Worm (Caenorhabditis elegans) whole organism, L3 larva: Measurements from ENCODE around the gene fbxa-139.

ENCODE experiments used
- R02D3.7 ChIP-seq: fragments of 150-350 bp; optimal IDR thresholded peaks from 2 replicates; lab custom pipeline; 2014; ENCODE audit warnings: missing biosample characterization, missing genetic modification characterization
- ZK546.5 ChIP-seq: sonication (generic microtip); optimal IDR thresholded peaks from 2 replicates; lab custom pipeline; 2017; ENCODE audit warnings: missing biosample characterization, missing genetic modification characterization
- aly-2 ChIP-seq: fragments of 150-350 bp; optimal IDR thresholded peaks from 2 replicates; lab custom pipeline; 2014; ENCODE audit warnings: missing biosample characterization, missing genetic modification characterization
- ama-1 ChIP-seq: fragments of 150-350 bp; optimal IDR thresholded peaks from 2 replicates; lab custom pipeline; 2018
- ceh-16 ChIP-seq: sonication (generic microtip); optimal IDR thresholded peaks from 2 replicates; lab custom pipeline; 2017; ENCODE audit warnings: missing biosample characterization, missing genetic modification characterization
- ceh-28 ChIP-seq: fragments of 150-350 bp; optimal IDR thresholded peaks from 2 replicates; lab custom pipeline; 2014; ENCODE audit warnings: missing biosample characterization, missing genetic modification reagents, missing genetic modification characterization
- ceh-82 ChIP-seq: fragments of 150-350 bp; optimal IDR thresholded peaks from 2 replicates; lab custom pipeline; 2014; ENCODE audit warnings: missing biosample characterization, missing genetic modification characterization
- ceh-9 ChIP-seq: sonication (generic microtip); optimal IDR thresholded peaks from 2 replicates; lab custom pipeline; 2018; ENCODE audit warnings: missing biosample characterization, missing genetic modification characterization
- daf-12 ChIP-seq: fragments of 150-350 bp; optimal IDR thresholded peaks from 2 replicates; lab custom pipeline; 2014; ENCODE audit warnings: missing biosample characterization, missing genetic modification reagents, missing genetic modification characterization
- egl-27 ChIP-seq: sonication (generic microtip); optimal IDR thresholded peaks from 4 replicates; lab custom pipeline; 2017; ENCODE audit warnings: missing biosample characterization, missing genetic modification reagents, missing genetic modification characterization
- egl-5 ChIP-seq: fragments of 150-350 bp; optimal IDR thresholded peaks from 2 replicates; lab custom pipeline; 2017; ENCODE audit warnings: missing biosample characterization, missing genetic modification reagents, missing genetic modification characterization, inconsistent platforms
- elt-1 ChIP-seq: fragments of 150-350 bp; optimal IDR thresholded peaks from 2 replicates; lab custom pipeline; 2014; ENCODE audit warnings: missing biosample characterization, missing genetic modification characterization
- elt-2 ChIP-seq: sonication (generic microtip); optimal IDR thresholded peaks from 2 replicates; lab custom pipeline; 2016; ENCODE audit warnings: missing genetic modification reagents, mild to moderate bottlenecking, missing genetic modification characterization, missing compliant biosample characterization
- elt-3 ChIP-seq, 3 experiments: fragments of 150-350 bp in 1 of 3; sonication (generic microtip) in 2 of 3; optimal IDR thresholded peaks; 2 replicates in 2 of 3; 4 replicates in 1 of 3; lab custom pipeline; 2014 to 2017; ENCODE audit warnings: missing biosample characterization in 3 of 3, missing genetic modification characterization in 3 of 3
- eor-1 ChIP-seq, 2 experiments: fragments of 150-350 bp; optimal IDR thresholded peaks; 2 replicates each; lab custom pipeline; 2014 to 2018; ENCODE audit warnings: missing biosample characterization in 2 of 2, missing genetic modification characterization in 2 of 2
- fkh-10 ChIP-seq: sonication (generic microtip); optimal IDR thresholded peaks from 2 replicates; lab custom pipeline; 2017; ENCODE audit warnings: missing biosample characterization, missing genetic modification reagents, missing genetic modification characterization
- fkh-2 ChIP-seq: fragments of 150-350 bp; optimal IDR thresholded peaks from 2 replicates; lab custom pipeline; 2014; ENCODE audit warnings: missing biosample characterization, missing genetic modification reagents, missing genetic modification characterization
- fos-1 ChIP-seq: fragments of 150-350 bp; optimal IDR thresholded peaks from 2 replicates; lab custom pipeline; 2014; ENCODE audit warnings: missing biosample characterization, missing genetic modification characterization
- hmg-11 ChIP-seq: sonication (generic microtip); optimal IDR thresholded peaks from 2 replicates; lab custom pipeline; 2016; ENCODE audit warnings: missing genetic modification characterization, missing compliant biosample characterization
- jun-1 ChIP-seq: fragments of 150-350 bp; optimal IDR thresholded peaks from 2 replicates; lab custom pipeline; 2014; ENCODE audit warnings: missing biosample characterization, missing genetic modification reagents, missing genetic modification characterization
- lin-15B ChIP-seq: fragments of 150-350 bp; optimal IDR thresholded peaks from 2 replicates; lab custom pipeline; 2014; ENCODE audit warnings: missing biosample characterization, missing genetic modification characterization
- lin-39 ChIP-seq: fragments of 150-350 bp; optimal IDR thresholded peaks from 2 replicates; lab custom pipeline; 2018; ENCODE audit warnings: missing biosample characterization, missing genetic modification reagents, missing genetic modification characterization
- lsy-12 ChIP-seq: sonication (generic microtip); optimal IDR thresholded peaks from 2 replicates; lab custom pipeline; 2016; ENCODE audit warnings: mild to moderate bottlenecking, missing genetic modification characterization, missing compliant biosample characterization
- mdl-1 ChIP-seq: fragments of 150-350 bp; optimal IDR thresholded peaks from 2 replicates; lab custom pipeline; 2014; ENCODE audit warnings: missing biosample characterization, missing genetic modification characterization
- mml-1 ChIP-seq: fragments of 150-350 bp; sonication (generic microtip); optimal IDR thresholded peaks from 3 replicates; lab custom pipeline; 2014; ENCODE audit warnings: missing biosample characterization, missing genetic modification characterization
- nfya-1 ChIP-seq: sonication (generic microtip); optimal IDR thresholded peaks from 2 replicates; lab custom pipeline; 2017; ENCODE audit warnings: missing genetic modification characterization, mild to moderate bottlenecking, missing compliant biosample characterization, antibody characterized with exemption, moderate library complexity; ENCODE audit not compliant: insufficient read depth
- nhr-11 ChIP-seq: fragments of 150-350 bp; optimal IDR thresholded peaks from 2 replicates; lab custom pipeline; 2014; ENCODE audit warnings: missing biosample characterization, missing genetic modification characterization
- nhr-12 ChIP-seq: fragments of 150-350 bp; optimal IDR thresholded peaks from 2 replicates; lab custom pipeline; 2014; ENCODE audit warnings: missing biosample characterization, missing genetic modification characterization
- nhr-23 ChIP-seq: fragments of 150-350 bp; optimal IDR thresholded peaks from 2 replicates; lab custom pipeline; 2014; ENCODE audit warnings: missing biosample characterization, missing genetic modification reagents, missing genetic modification characterization
- nhr-237 ChIP-seq: fragments of 150-350 bp; optimal IDR thresholded peaks from 2 replicates; lab custom pipeline; 2014; ENCODE audit warnings: missing biosample characterization, missing genetic modification characterization
- nhr-25 ChIP-seq: sonication (generic microtip); optimal IDR thresholded peaks from 2 replicates; lab custom pipeline; 2017; ENCODE audit warnings: missing biosample characterization, missing genetic modification characterization
- nhr-28 ChIP-seq: fragments of 150-350 bp; optimal IDR thresholded peaks from 2 replicates; lab custom pipeline; 2014; ENCODE audit warnings: missing biosample characterization, missing genetic modification characterization
- nhr-43 ChIP-seq: sonication (generic microtip); optimal IDR thresholded peaks from 2 replicates; lab custom pipeline; 2016; ENCODE audit warnings: mild to moderate bottlenecking, missing genetic modification characterization, missing compliant biosample characterization; ENCODE audit not compliant: poor library complexity, severe bottlenecking
- nhr-67 ChIP-seq: fragments of 150-350 bp; optimal IDR thresholded peaks from 2 replicates; lab custom pipeline; 2014; ENCODE audit warnings: missing biosample characterization, missing genetic modification characterization
- nhr-76 ChIP-seq: fragments of 150-350 bp; sonication (generic microtip); optimal IDR thresholded peaks from 5 replicates; lab custom pipeline; 2014; ENCODE audit warnings: missing biosample characterization, missing genetic modification characterization
- nhr-77 ChIP-seq: fragments of 150-350 bp; optimal IDR thresholded peaks from 2 replicates; lab custom pipeline; 2014; ENCODE audit warnings: missing biosample characterization, missing genetic modification characterization
- pha-4 ChIP-seq: fragments of 150-350 bp; optimal IDR thresholded peaks from 2 replicates; lab custom pipeline; 2014; ENCODE audit warnings: missing biosample characterization, missing genetic modification reagents, missing genetic modification characterization
- pqm-1 ChIP-seq: fragments of 150-350 bp; optimal IDR thresholded peaks from 2 replicates; lab custom pipeline; 2017; ENCODE audit warnings: missing biosample characterization, missing genetic modification characterization, inconsistent platforms
- sea-2 ChIP-seq: fragments of 150-350 bp; sonication (generic microtip); optimal IDR thresholded peaks from 4 replicates; lab custom pipeline; 2014; ENCODE audit warnings: missing biosample characterization, missing genetic modification reagents, missing genetic modification characterization
- skn-1 ChIP-seq: fragments of 150-350 bp; optimal IDR thresholded peaks from 2 replicates; lab custom pipeline; 2014; ENCODE audit warnings: missing biosample characterization, missing genetic modification characterization
- snpc-4 ChIP-seq: fragments of 150-350 bp; optimal IDR thresholded peaks from 2 replicates; lab custom pipeline; 2014; ENCODE audit warnings: missing biosample characterization, missing genetic modification characterization
- tbx-2 ChIP-seq: sonication (generic microtip); optimal IDR thresholded peaks from 2 replicates; lab custom pipeline; 2016; ENCODE audit warnings: mild to moderate bottlenecking, missing genetic modification characterization, missing compliant biosample characterization
- unc-39 ChIP-seq: sonication (generic microtip); optimal IDR thresholded peaks from 4 replicates; lab custom pipeline; 2017; ENCODE audit warnings: missing biosample characterization, missing genetic modification characterization
- unc-62 ChIP-seq: fragments of 150-350 bp; sonication (generic microtip); optimal IDR thresholded peaks from 4 replicates; lab custom pipeline; 2014; ENCODE audit warnings: missing biosample characterization, missing genetic modification reagents, missing genetic modification characterization
- zag-1 ChIP-seq: fragments of 150-350 bp; optimal IDR thresholded peaks from 2 replicates; lab custom pipeline; 2014; ENCODE audit warnings: missing biosample characterization, missing genetic modification characterization
- ztf-11 ChIP-seq: fragments of 150-350 bp; optimal IDR thresholded peaks from 2 replicates; lab custom pipeline; 2014; ENCODE audit warnings: missing biosample characterization, missing genetic modification characterization
- ztf-4 ChIP-seq: fragments of 150-350 bp; optimal IDR thresholded peaks from 2 replicates; lab custom pipeline; 2014; ENCODE audit warnings: missing biosample characterization, missing genetic modification characterization

The fbxa-139 gene

DNA sequence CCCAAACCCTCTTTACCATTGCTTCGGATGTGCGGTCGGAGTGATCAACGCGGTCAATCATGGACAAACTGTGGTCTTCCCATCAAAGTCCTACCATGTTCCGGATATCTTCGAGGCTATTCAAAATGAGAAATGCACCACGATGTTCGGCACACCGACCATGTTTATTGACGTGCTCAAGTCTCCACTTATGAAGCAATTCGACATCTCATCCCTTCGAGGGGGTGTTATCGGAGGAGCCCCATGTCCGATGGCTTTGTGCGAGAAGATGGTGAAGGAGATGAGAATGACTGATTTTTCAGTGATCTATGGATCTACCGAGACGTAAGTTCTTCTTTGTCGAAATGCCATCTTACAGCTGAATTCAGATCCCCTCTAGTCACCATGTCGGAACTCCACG lies 26.1 kb downstream of the fbxa-139 start:
- peak; percentile 93 for TF ChIP-seq ama-1 (lab: Kevin White, UChicago)
- no peak for TF ChIP-seq nhr-67 (tag; lab: Kevin White, UChicago)
- no peak for TF ChIP-seq ZK546.5
- peak; percentile 7 for TF ChIP-seq lin-39 (tag; lab: Kevin White, UChicago)
- no peak for TF ChIP-seq fos-1 (tag; lab: Kevin White, UChicago)
- TF ChIP-seq, all 47 proteins: peak for 2

DNA sequence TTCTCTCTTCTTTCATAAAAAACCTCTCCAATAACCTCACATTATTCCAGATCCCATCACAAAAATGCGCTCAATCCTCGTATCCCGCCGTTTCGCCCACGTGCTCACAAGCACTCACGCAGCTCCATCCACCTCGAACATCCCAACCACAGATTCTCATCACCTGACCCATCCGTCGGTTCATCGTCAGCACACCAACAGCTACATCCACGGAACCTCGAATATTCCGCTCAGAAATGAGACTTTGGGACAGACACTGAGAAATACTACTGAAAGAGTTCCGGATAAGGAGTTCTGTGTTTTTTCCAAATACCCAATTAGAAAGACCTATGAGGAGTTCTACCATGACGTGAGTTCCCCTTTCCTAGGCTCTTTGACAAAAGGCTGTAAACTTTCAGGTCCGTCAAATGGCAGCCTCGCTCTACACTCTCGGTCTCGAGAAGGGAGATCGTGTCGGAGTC lies 27.1 kb downstream of the fbxa-139 start, which contains the start of gene acs-2:
TSS of gene acs-2 (plus strand) at position 51 of the 461 bp plus-strand sequence.
- TF ChIP-seq nhr-67 (tag; lab: Kevin White, UChicago) (no peak), ama-1 (lab: Kevin White, UChicago) (peak; percentile 96)

DNA sequence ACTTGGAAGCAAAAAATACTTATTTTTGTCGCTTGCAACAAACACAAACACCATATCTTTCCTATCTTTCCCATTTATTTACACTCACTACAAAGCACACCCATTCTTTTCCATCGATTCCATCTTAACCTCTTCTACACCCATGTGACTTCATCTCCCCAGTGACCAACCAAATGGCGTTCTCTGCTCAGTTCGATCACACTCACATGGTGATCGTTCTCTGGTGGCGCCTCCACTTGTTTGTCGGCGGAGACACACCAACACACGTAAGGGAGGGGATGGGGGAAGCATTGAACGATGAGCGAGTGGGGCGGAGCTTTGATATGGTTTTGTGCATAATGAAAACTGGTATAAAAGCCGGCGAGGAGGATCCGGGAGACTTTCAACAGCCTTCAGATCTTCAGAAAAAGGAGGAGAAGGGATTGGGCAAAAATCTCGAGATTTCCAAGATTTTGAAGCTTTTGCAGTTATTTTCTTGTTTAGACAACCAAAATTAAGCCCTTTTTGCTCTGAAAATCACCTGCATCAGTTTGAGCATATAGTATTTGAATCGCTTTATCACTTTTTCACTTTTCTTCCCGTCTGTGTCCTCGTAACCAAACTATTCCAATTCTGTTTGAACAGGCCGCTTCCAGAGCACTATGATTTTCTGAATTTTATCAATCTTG lies 27.8 kb downstream of the fbxa-139 start:
- no peak for TF ChIP-seq lsy-12 (tag; lab: Kevin White, UChicago)
- TF ChIP-seq ceh-9 (tag; lab: Kevin White, UChicago) = no peak
- TF ChIP-seq ZK546.5 = no peak
- TF ChIP-seq zag-1 = no peak
- peak; percentile 84 for TF ChIP-seq nhr-43 (tag; lab: Kevin White, UChicago)
- TF ChIP-seq ztf-4 (tag; lab: Kevin White, UChicago) = no peak
- TF ChIP-seq mml-1 = no peak
- TF ChIP-seq nhr-28 (tag; lab: Kevin White, UChicago) = no peak
- TF ChIP-seq lin-39 (tag; lab: Kevin White, UChicago) = peak; percentile 96
- no peak for TF ChIP-seq nhr-76 (tag; lab: Kevin White, UChicago)
- TF ChIP-seq lin-15B (tag; lab: Kevin White, UChicago) = peak; percentile 9
- no peak for TF ChIP-seq nhr-25 (tag; lab: Kevin White, UChicago)
- no peak for TF ChIP-seq nhr-77 (tag; lab: Kevin White, UChicago)
- peak; percentile 94 for TF ChIP-seq pqm-1
- TF ChIP-seq ceh-82 (tag; lab: Kevin White, UChicago) = no peak
- TF ChIP-seq nhr-23 (tag; lab: Kevin White, UChicago) = no peak
- TF ChIP-seq mdl-1 = peak; percentile 82
- TF ChIP-seq ama-1 (lab: Kevin White, UChicago) = peak; percentile 96
- TF ChIP-seq egl-5 (tag; lab: Kevin White, UChicago) = peak; percentile 86
- peak; percentile 40 for TF ChIP-seq ceh-28 (tag; lab: Kevin White, UChicago)
- no peak for TF ChIP-seq ceh-16 (tag; lab: Kevin White, UChicago)
- TF ChIP-seq unc-39 = no peak
- peak; percentile 57 for TF ChIP-seq hmg-11
- TF ChIP-seq jun-1 (tag; lab: Kevin White, UChicago) = peak; percentile 85
- peak; percentile 19 for TF ChIP-seq unc-62 (GFP tag; lab: Kevin White, UChicago)
- no peak for TF ChIP-seq nhr-12
- peak; percentile 87 for TF ChIP-seq pha-4 (tag; lab: Kevin White, UChicago)
- no peak for TF ChIP-seq nhr-67 (tag; lab: Kevin White, UChicago)
- TF ChIP-seq ztf-11 (tag; lab: Kevin White, UChicago) = no peak
- peak; percentile 77 for TF ChIP-seq elt-1 (tag; lab: Kevin White, UChicago)
- no peak for TF ChIP-seq R02D3.7 (tag; lab: Kevin White, UChicago)
- TF ChIP-seq egl-27 (tag; lab: Kevin White, UChicago) = no peak
- no peak for TF ChIP-seq eor-1 (tag; optimal IDR thresholded peaks at IDR 0.05; lab: Kevin White, UChicago)
- no peak for TF ChIP-seq daf-12 (tag; lab: Kevin White, UChicago)
- peak; percentile 70 for TF ChIP-seq nhr-11 (tag; lab: Kevin White, UChicago)
- no peak for TF ChIP-seq aly-2 (tag; lab: Kevin White, UChicago)
- no peak for TF ChIP-seq tbx-2 (tag; lab: Kevin White, UChicago)
- no peak for TF ChIP-seq fkh-10 (GFP tag; lab: Kevin White, UChicago)
- TF ChIP-seq nfya-1 (tag; lab: Kevin White, UChicago) = peak; percentile 82
- TF ChIP-seq skn-1 = no peak
- TF ChIP-seq fos-1 (tag; lab: Kevin White, UChicago) = no peak
- TF ChIP-seq sea-2 (GFP tag; lab: Kevin White, UChicago) = no peak
- TF ChIP-seq snpc-4 (tag; lab: Kevin White, UChicago) = peak; percentile 82
- peak; percentile 78 for TF ChIP-seq elt-2
- TF ChIP-seq fkh-2 (tag; lab: Kevin White, UChicago) = no peak
- no peak for TF ChIP-seq elt-3 (tag; optimal IDR thresholded peaks at IDR 0.05; lab: Kevin White, UChicago)
- TF ChIP-seq nhr-237 = no peak
- TF ChIP-seq, all 47 proteins: peak for 17
